In the genomic region with DNA sequence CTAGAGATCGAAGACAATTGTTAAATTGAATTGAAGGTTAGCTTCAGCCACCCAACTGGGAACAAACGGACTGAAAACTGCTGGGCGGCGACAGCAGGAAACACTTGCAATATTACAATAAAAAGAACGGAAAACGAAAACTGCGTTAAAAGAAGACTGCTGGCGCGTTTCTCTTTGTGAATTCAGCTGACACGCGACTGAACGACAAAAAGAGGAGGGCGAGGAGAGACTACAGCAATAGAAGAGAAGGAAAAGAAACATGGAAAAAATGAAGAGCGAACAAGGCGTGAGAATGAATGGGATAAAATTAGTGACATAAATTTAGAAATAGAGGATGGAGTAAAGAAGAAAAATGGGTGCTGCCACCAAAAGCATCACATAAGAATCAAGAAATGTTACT, we compare ENCODE assay signal across 3 worm cellular contexts.
TF ChIP-seq lines count a peak whose summit lies in the region.

No protein-coding gene starts in this region.

TF ChIP-seq in whole organism, L2 larva, 48 proteins besides CTCF, POLR2A, EP300 and RAD21 (continued from another document):
- TF ChIP-seq nhr-237 (tag; optimal IDR thresholded peaks at IDR 0.05; lab: Kevin White, UChicago) (peak; percentile 31), mdl-1 (tag; optimal IDR thresholded peaks at IDR 0.05; lab: Kevin White, UChicago) (peak in 1 of 2 experiments; percentile 90), ceh-82 (tag; optimal IDR thresholded peaks at IDR 0.05; lab: Kevin White, UChicago) (peak; percentile 19), unc-55 (GFP tag; optimal IDR thresholded peaks at IDR 0.05; lab: Kevin White, UChicago) (peak; percentile 56), unc-62 (GFP tag; optimal IDR thresholded peaks at IDR 0.05; lab: Kevin White, UChicago) (peak; percentile 76), skn-1 (tag; optimal IDR thresholded peaks at IDR 0.05; lab: Kevin White, UChicago) (no peak), egl-27 (tag; optimal IDR thresholded peaks at IDR 0.05; lab: Kevin White, UChicago) (peak; percentile 88), ceh-16 (tag; optimal IDR thresholded peaks at IDR 0.05; lab: Kevin White, UChicago) (no peak), aly-2 (tag; optimal IDR thresholded peaks at IDR 0.05; lab: Kevin White, UChicago) (no peak), ZK546.5 (tag; optimal IDR thresholded peaks at IDR 0.05; lab: Kevin White, UChicago) (no peak), lsy-2 (tag; optimal IDR thresholded peaks at IDR 0.05; lab: Kevin White, UChicago) (peak; percentile 78 to 94), nhr-23 (tag; optimal IDR thresholded peaks at IDR 0.05; lab: Kevin White, UChicago) (no peak), mbf-1 (tag; optimal IDR thresholded peaks at IDR 0.05; lab: Kevin White, UChicago) (no peak), lin-39 (tag; optimal IDR thresholded peaks at IDR 0.05; lab: Kevin White, UChicago) (no peak), fos-1 (tag; optimal IDR thresholded peaks at IDR 0.05; lab: Kevin White, UChicago) (peak; percentile 86), unc-39 (tag; optimal IDR thresholded peaks at IDR 0.05; lab: Kevin White, UChicago) (no peak), zag-1 (tag; optimal IDR thresholded peaks at IDR 0.05; lab: Kevin White, UChicago) (peak; percentile 49), elt-3 (tag; optimal IDR thresholded peaks at IDR 0.05; lab: Kevin White, UChicago) (no peak), alr-1 (tag; optimal IDR thresholded peaks at IDR 0.05; lab: Kevin White, UChicago) (no peak), nhr-10 (tag; optimal IDR thresholded peaks at IDR 0.05; lab: Kevin White, UChicago) (no peak), elt-1 (tag; optimal IDR thresholded peaks at IDR 0.05; lab: Kevin White, UChicago) (no peak), Y55F3AM.14 (GFP tag; optimal IDR thresholded peaks at IDR 0.05; lab: Kevin White, UChicago) (no peak), lin-13 (GFP tag; optimal IDR thresholded peaks at IDR 0.05; lab: Kevin White, UChicago) (peak; percentile 91), peb-1 (tag; optimal IDR thresholded peaks at IDR 0.05; lab: Kevin White, UChicago) (no peak), ama-1 (optimal IDR thresholded peaks at IDR 0.05; lab: Kevin White, UChicago) (peak; percentile 28), nhr-11 (tag; optimal IDR thresholded peaks at IDR 0.05; lab: Kevin White, UChicago) (no peak), crh-2 (tag; optimal IDR thresholded peaks at IDR 0.05; lab: Kevin White, UChicago) (peak; percentile 97)

TF ChIP-seq in whole organism, L4 larva, 104 proteins besides CTCF, POLR2A, EP300 and RAD21 (continued from another document):
- TF ChIP-seq ctbp-1 (GFP tag; IDR thresholded peaks at IDR 0.05; lab: Robert Waterston, UW) (peak; percentile 79; the same call in 1 of the 2 replicates), hmg-1.1 (GFP tag; IDR thresholded peaks at IDR 0.05; lab: Robert Waterston, UW) (peak; percentile 84), dve-1 (tag; optimal IDR thresholded peaks at IDR 0.05; lab: Kevin White, UChicago; ENCODE audit: insufficient read depth) (peak; percentile 96), ceh-20 (GFP tag; IDR thresholded peaks at IDR 0.05; lab: Robert Waterston, UW) (peak; percentile 80), unc-62 (GFP tag; optimal IDR thresholded peaks at IDR 0.05 in 1 of 2; lab: Kevin White, UChicago) (peak in 1 of 2 experiments; percentile 99), unc-62 (tag; optimal IDR thresholded peaks at IDR 0.05; lab: Kevin White, UChicago) (no peak), egl-43 (GFP tag; IDR thresholded peaks at IDR 0.05; lab: Robert Waterston, UW) (peak; percentile 55; the same call in 1 of the 2 replicates), dmd-6 (GFP tag; IDR thresholded peaks at IDR 0.05; lab: Robert Waterston, UW) (peak; percentile 82), F10B5.3 (tag; optimal IDR thresholded peaks at IDR 0.05; lab: Kevin White, UChicago) (peak; percentile 13), tag-97 (GFP tag; IDR thresholded peaks at IDR 0.05; lab: Robert Waterston, UW) (no peak), nhr-77 (tag; optimal IDR thresholded peaks at IDR 0.05; lab: Kevin White, UChicago) (peak; percentile 28), nhr-11 (tag; optimal IDR thresholded peaks at IDR 0.05; lab: Kevin White, UChicago) (peak; percentile 85), fkh-10 (GFP tag; optimal IDR thresholded peaks at IDR 0.05; lab: Kevin White, UChicago) (peak; percentile 70), gei-8 (GFP tag; optimal IDR thresholded peaks at IDR 0.05; lab: Kevin White, UChicago) (peak; percentile 6), lin-29 (GFP tag; IDR thresholded peaks at IDR 0.05; lab: Robert Waterston, UW) (peak; percentile 46; the same call in 1 of the 2 replicates), spr-3 (GFP tag; optimal IDR thresholded peaks at IDR 0.05; lab: Kevin White, UChicago) (no peak), lin-39 (tag; optimal IDR thresholded peaks at IDR 0.05; lab: Kevin White, UChicago) (no peak), dmd-9 (GFP tag; IDR thresholded peaks at IDR 0.05; lab: Robert Waterston, UW) (0 out of 2 replicates have a peak, but pooled peaks have one; percentile 14), ztf-7 (tag; optimal IDR thresholded peaks at IDR 0.05; lab: Kevin White, UChicago) (peak; percentile 67), ceh-32 (tag; optimal IDR thresholded peaks at IDR 0.05; lab: Kevin White, UChicago; ENCODE audit: poor library complexity) (peak; percentile 64), ama-1 (optimal IDR thresholded peaks at IDR 0.05; lab: Kevin White, UChicago) (no peak), mxl-3 (GFP tag; optimal IDR thresholded peaks at IDR 0.05; lab: Kevin White, UChicago) (peak; percentile 89), cey-2 (tag; optimal IDR thresholded peaks at IDR 0.05; lab: Kevin White, UChicago; ENCODE audit: borderline replicate concordance, insufficient read depth) (no peak), zip-11 (GFP tag; IDR thresholded peaks at IDR 0.05; lab: Robert Waterston, UW) (no peak), lsy-2 (tag; optimal IDR thresholded peaks at IDR 0.05; lab: Kevin White, UChicago) (peak; percentile 46 to 92), ceh-82 (tag; optimal IDR thresholded peaks at IDR 0.05; lab: Kevin White, UChicago) (no peak), daf-16 (GFP tag; optimal IDR thresholded peaks at IDR 0.05; lab: Kevin White, UChicago) (peak in 1 of 2 experiments; percentile 76), daf-16 (tag; optimal IDR thresholded peaks at IDR 0.05; lab: Kevin White, UChicago) (peak; percentile 64), nhr-28 (tag; optimal IDR thresholded peaks at IDR 0.05; lab: Kevin White, UChicago) (peak; percentile 73), hif-1 (tag; optimal IDR thresholded peaks at IDR 0.05; lab: Kevin White, UChicago) (peak in 1 of 2 experiments; percentile 59), saeg-2 (GFP tag; IDR thresholded peaks at IDR 0.05; lab: Robert Waterston, UW) (no peak), set-16 (GFP tag; IDR thresholded peaks at IDR 0.05; lab: Robert Waterston, UW) (no peak), aha-1 (tag; lab: Kevin White, UChicago) (peak; percentile 96), nhr-42 (GFP tag; IDR thresholded peaks at IDR 0.05; lab: Robert Waterston, UW) (peak; percentile 84; the same call in 1 of the 2 replicates), mdl-1 (tag; optimal IDR thresholded peaks at IDR 0.05; lab: Kevin White, UChicago) (peak in 1 of 2 experiments; percentile 94), php-3 (GFP tag; IDR thresholded peaks at IDR 0.05; lab: Robert Waterston, UW) (0 out of 2 replicates have a peak, but pooled peaks have one; percentile 42), lin-1 (GFP tag; IDR thresholded peaks at IDR 0.05; lab: Robert Waterston, UW) (0 out of 2 replicates have a peak, but pooled peaks have one; percentile 13), mes-2 (tag; optimal IDR thresholded peaks at IDR 0.05; lab: Kevin White, UChicago; ENCODE audit: poor library complexity, severe bottlenecking) (peak; percentile 88), ces-1 (GFP tag; optimal IDR thresholded peaks at IDR 0.05; lab: Kevin White, UChicago) (peak; percentile 50), mxl-2 (GFP tag; conservative IDR thresholded peaks at IDR 0.05; lab: Robert Waterston, UW) (no peak), hlh-30 (tag; optimal IDR thresholded peaks at IDR 0.05; lab: Kevin White, UChicago; ENCODE audit: insufficient read depth) (peak; percentile 98), mep-1 (tag; optimal IDR thresholded peaks at IDR 0.05; lab: Kevin White, UChicago) (peak; percentile 94), dpl-1 (GFP tag; optimal IDR thresholded peaks at IDR 0.05; lab: Kevin White, UChicago) (peak; percentile 78), nhr-237 (tag; optimal IDR thresholded peaks at IDR 0.05; lab: Kevin White, UChicago) (no peak), fos-1 (tag; optimal IDR thresholded peaks at IDR 0.05; lab: Kevin White, UChicago) (no peak), F37D6.2 (tag; optimal IDR thresholded peaks at IDR 0.05; lab: Kevin White, UChicago) (peak; percentile 77), ceh-28 (tag; optimal IDR thresholded peaks at IDR 0.05; lab: Kevin White, UChicago) (no peak)

TF ChIP-seq in whole organism, late embryonic, 69 proteins besides CTCF, POLR2A, EP300 and RAD21 (continued from another document):
- peak; percentile 65 for TF ChIP-seq F13H6.1 (tag; optimal IDR thresholded peaks at IDR 0.05; lab: Kevin White, UChicago)
- TF ChIP-seq gmeb-2 (tag; optimal IDR thresholded peaks at IDR 0.05; lab: Kevin White, UChicago) = no peak
- TF ChIP-seq pha-4 (tag; optimal IDR thresholded peaks at IDR 0.05; lab: Kevin White, UChicago) = no peak
- peak; percentile 27 for TF ChIP-seq ceh-2 (tag; optimal IDR thresholded peaks at IDR 0.05; lab: Kevin White, UChicago)
- peak; percentile 24 for TF ChIP-seq fkh-6 (tag; optimal IDR thresholded peaks at IDR 0.05; lab: Kevin White, UChicago)
- TF ChIP-seq zip-5 (tag; optimal IDR thresholded peaks at IDR 0.05; lab: Kevin White, UChicago) = no peak
- no peak for TF ChIP-seq tbx-7 (tag; optimal IDR thresholded peaks at IDR 0.05; lab: Kevin White, UChicago)
- no peak for TF ChIP-seq ttx-3 (tag; optimal IDR thresholded peaks at IDR 0.05; lab: Kevin White, UChicago)
- no peak for TF ChIP-seq pqm-1 (tag; optimal IDR thresholded peaks at IDR 0.05; lab: Kevin White, UChicago)
- no peak for TF ChIP-seq dve-1 (tag; optimal IDR thresholded peaks at IDR 0.05; lab: Kevin White, UChicago)
- no peak for TF ChIP-seq syd-9 (tag; optimal IDR thresholded peaks at IDR 0.05; lab: Kevin White, UChicago)
- TF ChIP-seq pax-1 (tag; optimal IDR thresholded peaks at IDR 0.05; lab: Kevin White, UChicago) = no peak
- TF ChIP-seq pat-9 (tag; optimal IDR thresholded peaks at IDR 0.05; lab: Kevin White, UChicago) = no peak
- no peak for TF ChIP-seq unc-3 (GFP tag; conservative IDR thresholded peaks at IDR 0.05; lab: Robert Waterston, UW)
- TF ChIP-seq unc-3 (tag; optimal IDR thresholded peaks at IDR 0.05; lab: Kevin White, UChicago) = no peak
- TF ChIP-seq ets-4 (tag; optimal IDR thresholded peaks at IDR 0.05; lab: Kevin White, UChicago) = no peak
- TF ChIP-seq eyg-1 (tag; optimal IDR thresholded peaks at IDR 0.05; lab: Kevin White, UChicago) = no peak
- TF ChIP-seq unc-55 (GFP tag; optimal IDR thresholded peaks at IDR 0.05; lab: Kevin White, UChicago) = no peak
- TF ChIP-seq C08G9.2 (tag; optimal IDR thresholded peaks at IDR 0.05; lab: Kevin White, UChicago) = peak; percentile 34
- no peak for TF ChIP-seq elt-4 (tag; optimal IDR thresholded peaks at IDR 0.05; lab: Kevin White, UChicago)
- TF ChIP-seq hlh-30 (tag; optimal IDR thresholded peaks at IDR 0.05; lab: Kevin White, UChicago; ENCODE audit: insufficient read depth) = peak; percentile 83
- peak; percentile 18 for TF ChIP-seq K09A11.1 (tag; optimal IDR thresholded peaks at IDR 0.05; lab: Kevin White, UChicago; ENCODE audit: insufficient read depth)
- TF ChIP-seq fkh-10 (GFP tag; optimal IDR thresholded peaks at IDR 0.05; lab: Kevin White, UChicago) = no peak
- peak; percentile 72 for TF ChIP-seq tbx-2 (tag; optimal IDR thresholded peaks at IDR 0.05; lab: Kevin White, UChicago)
- no peak for TF ChIP-seq nhr-232 (tag; optimal IDR thresholded peaks at IDR 0.05; lab: Kevin White, UChicago)
- no peak for TF ChIP-seq hlh-15 (tag; optimal IDR thresholded peaks at IDR 0.05; lab: Kevin White, UChicago)
- TF ChIP-seq Y22D7AL.16 (tag; optimal IDR thresholded peaks at IDR 0.05; lab: Kevin White, UChicago) = no peak
- TF ChIP-seq fax-1 (tag; optimal IDR thresholded peaks at IDR 0.05; lab: Kevin White, UChicago) = no peak
- no peak for TF ChIP-seq mec-3 (tag; optimal IDR thresholded peaks at IDR 0.05; lab: Kevin White, UChicago; ENCODE audit: borderline replicate concordance)
- peak; percentile 19 for TF ChIP-seq che-1 (tag; optimal IDR thresholded peaks at IDR 0.05; lab: Kevin White, UChicago)
- no peak for TF ChIP-seq pag-3 (tag; optimal IDR thresholded peaks at IDR 0.05; lab: Kevin White, UChicago; ENCODE audit: borderline replicate concordance)
- no peak for TF ChIP-seq npax-4 (tag; optimal IDR thresholded peaks at IDR 0.05; lab: Kevin White, UChicago)
- TF ChIP-seq odd-2 (tag; optimal IDR thresholded peaks at IDR 0.05; lab: Kevin White, UChicago) = no peak
- TF ChIP-seq ceh-31 (tag; optimal IDR thresholded peaks at IDR 0.05; lab: Kevin White, UChicago) = peak; percentile 81
- TF ChIP-seq hlh-6 (tag; optimal IDR thresholded peaks at IDR 0.05; lab: Kevin White, UChicago) = peak; percentile 55
- TF ChIP-seq madf-2 (tag; optimal IDR thresholded peaks at IDR 0.05; lab: Kevin White, UChicago) = peak; percentile 27
- no peak for TF ChIP-seq ceh-48 (tag; optimal IDR thresholded peaks at IDR 0.05; lab: Kevin White, UChicago)
- peak; percentile 53 for TF ChIP-seq ref-2 (tag; optimal IDR thresholded peaks at IDR 0.05; lab: Kevin White, UChicago)
- peak; percentile 70 for TF ChIP-seq sdc-2 (tag; optimal IDR thresholded peaks at IDR 0.05; lab: Kevin White, UChicago)
- TF ChIP-seq ahr-1 (tag; optimal IDR thresholded peaks at IDR 0.05; lab: Kevin White, UChicago) = no peak
- TF ChIP-seq unc-86 (tag; optimal IDR thresholded peaks at IDR 0.05; lab: Kevin White, UChicago) = no peak
- TF ChIP-seq ceh-14 (tag; optimal IDR thresholded peaks at IDR 0.05; lab: Kevin White, UChicago) = no peak
- peak; percentile 44 for TF ChIP-seq lim-6 (tag; optimal IDR thresholded peaks at IDR 0.05; lab: Kevin White, UChicago)
- 0 out of 2 replicates have a peak, but pooled peaks have one; percentile 6 for TF ChIP-seq ceh-45 (GFP tag; IDR thresholded peaks at IDR 0.05; lab: Robert Waterston, UW)
- TF ChIP-seq unc-42 (tag; optimal IDR thresholded peaks at IDR 0.05; lab: Kevin White, UChicago) = peak; percentile 77
